Fruit fly (Drosophila melanogaster): ENCODE data around the gene Nep5.

dm6 chr3R:27018187-27018586, 45.8 kb downstream of the Nep5 start, which contains the start of gene CG17192:
- no peak for TF ChIP-seq Dfd (GFP tag; optimal IDR thresholded peaks at IDR 0.05)
- no peak for TF ChIP-seq dl (GFP tag; optimal IDR thresholded peaks at IDR 0.05; ENCODE audit: insufficient read depth in 1 of 2, partially characterized antibody in 2 of 2)
- TF ChIP-seq Hnf4 (GFP tag; optimal IDR thresholded peaks at IDR 0.05) = no peak
- no peak for TF ChIP-seq psq (GFP tag; optimal IDR thresholded peaks at IDR 0.05)
- TF ChIP-seq Hr78 (GFP tag; optimal IDR thresholded peaks at IDR 0.05) = no peak
